Fruit fly (Drosophila melanogaster) whole organism, prepupa: ENCODE data around the gene CG13075.

ENCODE experiments used
- Blimp-1 ChIP-seq: fragments of 200-800 bp; sonication (Bioruptor generic); optimal IDR thresholded peaks from 3 replicates; lab custom pipeline; 2017; ENCODE audit warnings: missing biosample characterization, missing genetic modification characterization, mild to moderate bottlenecking, moderate library complexity, missing genetic modification reagents
- CG10631 ChIP-seq: fragments of 200-800 bp; sonication (Bioruptor generic); optimal IDR thresholded peaks from 2 replicates; lab custom pipeline; 2016; ENCODE audit warnings: missing biosample characterization, missing genetic modification characterization
- CG10669 ChIP-seq: fragments of 200-800 bp; sonication (Bioruptor generic); optimal IDR thresholded peaks from 3 replicates; lab custom pipeline; 2018; ENCODE audit warnings: missing biosample characterization, mild to moderate bottlenecking, missing genetic modification characterization, moderate library complexity
- CG11762 ChIP-seq: fragments of 200-800 bp; sonication (Bioruptor generic); optimal IDR thresholded peaks from 3 replicates; lab custom pipeline; 2016; ENCODE audit warnings: missing biosample characterization, missing genetic modification characterization; ENCODE audit not compliant: insufficient read depth
- CG15336 ChIP-seq: fragments of 200-800 bp; sonication (Bioruptor generic); IDR thresholded peaks from 2 replicates; pipeline ENCODE4 v1.3.6; 2022; ENCODE audit warnings: missing biosample characterization, missing genetic modification characterization
- CG1621 ChIP-seq: fragments of 200-800 bp; sonication (Bioruptor generic); optimal IDR thresholded peaks from 3 replicates; lab custom pipeline; 2018; ENCODE audit warnings: missing biosample characterization, mild to moderate bottlenecking, missing genetic modification characterization
- CG16779 ChIP-seq: fragments of 200-800 bp; sonication (Bioruptor generic); optimal IDR thresholded peaks from 3 replicates; lab custom pipeline; 2017; ENCODE audit warnings: missing biosample characterization, mild to moderate bottlenecking, missing genetic modification characterization
- CG3032 ChIP-seq: fragments of 200-800 bp; optimal IDR thresholded peaks from 2 replicates; lab custom pipeline; 2019; ENCODE audit warnings: missing biosample characterization, mild to moderate bottlenecking, missing genetic modification characterization, moderate library complexity
- CG31627 ChIP-seq: fragments of 200-800 bp; sonication (Bioruptor generic); optimal IDR thresholded peaks from 3 replicates; lab custom pipeline; 2016; ENCODE audit warnings: missing biosample characterization, missing genetic modification characterization
- CG32006 ChIP-seq: fragments of 200-800 bp; sonication (Bioruptor generic); optimal IDR thresholded peaks from 3 replicates; lab custom pipeline; 2017; ENCODE audit warnings: missing biosample characterization, mild to moderate bottlenecking, missing genetic modification characterization
- CG3919 ChIP-seq: fragments of 200-800 bp; sonication (Bioruptor generic); optimal IDR thresholded peaks from 3 replicates; lab custom pipeline; 2016; ENCODE audit warnings: missing biosample characterization, missing genetic modification characterization
- CG4318 ChIP-seq: fragments of 200-800 bp; sonication (Bioruptor generic); optimal IDR thresholded peaks from 3 replicates; lab custom pipeline; 2017; ENCODE audit warnings: missing biosample characterization, mild to moderate bottlenecking, missing genetic modification characterization
- CG6163 ChIP-seq: fragments of 200-800 bp; sonication (Bioruptor generic); IDR thresholded peaks from 3 replicates; pipeline ENCODE4 v1.3.6; 2022; ENCODE audit warnings: missing biosample characterization, missing genetic modification characterization
- CG6276 ChIP-seq: fragments of 200-800 bp; sonication (Bioruptor generic); optimal IDR thresholded peaks from 2 replicates; lab custom pipeline; 2017; ENCODE audit warnings: missing biosample characterization, mild to moderate bottlenecking, missing genetic modification characterization
- CG6792 ChIP-seq: fragments of 200-800 bp; sonication (Bioruptor generic); optimal IDR thresholded peaks from 3 replicates; lab custom pipeline; 2016; ENCODE audit warnings: missing biosample characterization, missing genetic modification characterization
- CG6808 ChIP-seq: fragments of 200-800 bp; sonication (Bioruptor generic); optimal IDR thresholded peaks from 3 replicates; lab custom pipeline; 2017; ENCODE audit warnings: missing biosample characterization, missing genetic modification characterization, mild to moderate bottlenecking, moderate library complexity, missing genetic modification reagents
- CG6854 ChIP-seq: fragments of 200-800 bp; sonication (Bioruptor generic); optimal IDR thresholded peaks from 2 replicates; lab custom pipeline; 2017; ENCODE audit warnings: missing biosample characterization, mild to moderate bottlenecking, missing genetic modification characterization
- CG7368 ChIP-seq: fragments of 200-800 bp; sonication (Bioruptor generic); optimal IDR thresholded peaks from 3 replicates; lab custom pipeline; 2016; ENCODE audit warnings: missing biosample characterization, missing genetic modification characterization
- CG8119 ChIP-seq: fragments of 200-800 bp; sonication (Bioruptor generic); IDR thresholded peaks from 3 replicates; pipeline ENCODE4 v1.3.6; 2022; ENCODE audit warnings: missing biosample characterization, missing genetic modification characterization
- CG8632 ChIP-seq: fragments of 200-800 bp; sonication (Bioruptor generic); optimal IDR thresholded peaks from 3 replicates; lab custom pipeline; 2016; ENCODE audit warnings: missing biosample characterization, missing genetic modification characterization
- CG9139 ChIP-seq: fragments of 200-800 bp; sonication (Bioruptor generic); optimal IDR thresholded peaks from 3 replicates; lab custom pipeline; 2017; ENCODE audit warnings: missing biosample characterization, mild to moderate bottlenecking, missing genetic modification characterization
- Eip78C ChIP-seq: fragments of 200-800 bp; sonication (Bioruptor generic); peaks from one replicate; lab custom pipeline; 2016; ENCODE audit warnings: missing biosample characterization, missing genetic modification characterization
- Ets21C ChIP-seq: fragments of 200-800 bp; sonication (Bioruptor generic); optimal IDR thresholded peaks from 3 replicates; lab custom pipeline; 2016; ENCODE audit warnings: missing biosample characterization, missing genetic modification characterization
- Ets96B ChIP-seq: fragments of 200-800 bp; optimal IDR thresholded peaks from 2 replicates; lab custom pipeline; 2019; ENCODE audit warnings: missing biosample characterization, mild to moderate bottlenecking, missing genetic modification characterization, moderate library complexity
- Hr38 ChIP-seq: sonication (Bioruptor generic); optimal IDR thresholded peaks from 2 replicates; lab custom pipeline; 2016; ENCODE audit warnings: missing biosample characterization, missing genetic modification characterization
- Hr39 ChIP-seq: fragments of 200-800 bp; sonication (Bioruptor generic); optimal IDR thresholded peaks from 2 replicates; lab custom pipeline; 2016; ENCODE audit warnings: missing biosample characterization, missing genetic modification characterization
- Hr4 ChIP-seq: fragments of 200-800 bp; sonication (Bioruptor generic); optimal IDR thresholded peaks from 3 replicates; lab custom pipeline; 2016; ENCODE audit warnings: missing biosample characterization, missing genetic modification characterization
- Lpt ChIP-seq: fragments of 200-800 bp; sonication (Bioruptor generic); optimal IDR thresholded peaks from 3 replicates; lab custom pipeline; 2016; ENCODE audit warnings: missing biosample characterization, missing genetic modification characterization
- OdsH ChIP-seq: fragments of 200-800 bp; sonication (Bioruptor generic); optimal IDR thresholded peaks from 3 replicates; lab custom pipeline; 2016; ENCODE audit warnings: missing biosample characterization, missing genetic modification characterization
- Sox102F ChIP-seq: fragments of 200-800 bp; sonication (Bioruptor generic); optimal IDR thresholded peaks from 2 replicates; lab custom pipeline; 2016; ENCODE audit warnings: missing biosample characterization, mild to moderate bottlenecking, missing genetic modification characterization
- Sox14 ChIP-seq: fragments of 200-800 bp; sonication (Bioruptor generic); optimal IDR thresholded peaks from 3 replicates; lab custom pipeline; 2016; ENCODE audit warnings: missing biosample characterization, missing genetic modification characterization
- Sox15 ChIP-seq: fragments of 200-800 bp; sonication (Bioruptor generic); optimal IDR thresholded peaks from 3 replicates; lab custom pipeline; 2016; ENCODE audit warnings: missing biosample characterization, missing genetic modification characterization
- achi ChIP-seq: fragments of 200-800 bp; sonication (Bioruptor generic); optimal IDR thresholded peaks from 3 replicates; lab custom pipeline; 2016; ENCODE audit warnings: missing biosample characterization, missing genetic modification characterization
- cyc ChIP-seq: fragments of 200-800 bp; sonication (Bioruptor generic); optimal IDR thresholded peaks from 3 replicates; lab custom pipeline; 2016; ENCODE audit warnings: missing biosample characterization, missing genetic modification characterization
- dac ChIP-seq: fragments of 200-800 bp; sonication (Bioruptor generic); optimal IDR thresholded peaks from 2 replicates; lab custom pipeline; 2017; ENCODE audit warnings: missing biosample characterization, mild to moderate bottlenecking, missing genetic modification characterization
- esn ChIP-seq: fragments of 200-800 bp; sonication (Bioruptor generic); optimal IDR thresholded peaks from 2 replicates; lab custom pipeline; 2016; ENCODE audit warnings: missing biosample characterization, mild to moderate bottlenecking, missing genetic modification characterization, moderate library complexity
- fd59A ChIP-seq: fragments of 200-800 bp; sonication (Bioruptor generic); optimal IDR thresholded peaks from 2 replicates; lab custom pipeline; 2017; ENCODE audit warnings: missing biosample characterization, mild to moderate bottlenecking, missing genetic modification characterization, missing genetic modification reagents
- fd85E ChIP-seq: fragments of 200-800 bp; sonication (Bioruptor generic); optimal IDR thresholded peaks from 3 replicates; lab custom pipeline; 2016; ENCODE audit warnings: missing biosample characterization, missing genetic modification characterization
- fkh ChIP-seq: fragments of 200-800 bp; sonication (Bioruptor generic); optimal IDR thresholded peaks from 3 replicates; lab custom pipeline; 2017; ENCODE audit warnings: missing biosample characterization, mild to moderate bottlenecking, missing genetic modification characterization, moderate library complexity
- lz ChIP-seq: fragments of 200-800 bp; sonication (Bioruptor generic); optimal IDR thresholded peaks from 3 replicates; lab custom pipeline; 2016; ENCODE audit warnings: missing biosample characterization, missing genetic modification characterization
- net ChIP-seq: fragments of 200-800 bp; sonication (Bioruptor generic); optimal IDR thresholded peaks from 3 replicates; lab custom pipeline; 2016; ENCODE audit warnings: missing biosample characterization, missing genetic modification characterization
- spab ChIP-seq: fragments of 200-800 bp; sonication (Bioruptor generic); optimal IDR thresholded peaks from 2 replicates; lab custom pipeline; 2017; ENCODE audit warnings: missing biosample characterization, mild to moderate bottlenecking, missing genetic modification characterization, missing genetic modification reagents
- ss ChIP-seq, 2 experiments: fragments of 200-800 bp; sonication (Bioruptor generic); optimal IDR thresholded peaks; 2 replicates in 1 of 2; 3 replicates in 1 of 2; lab custom pipeline; 2017 to 2018; ENCODE audit warnings: mild to moderate bottlenecking in 2 of 2, missing biosample characterization in 2 of 2, missing genetic modification characterization in 2 of 2, moderate library complexity in 1 of 2
- svp ChIP-seq: fragments of 200-800 bp; sonication (Bioruptor generic); peaks from one replicate; lab custom pipeline; 2016; ENCODE audit warnings: missing biosample characterization, missing genetic modification characterization
- topi ChIP-seq: fragments of 200-800 bp; sonication (Bioruptor generic); optimal IDR thresholded peaks from 3 replicates; lab custom pipeline; 2016; ENCODE audit warnings: missing biosample characterization, missing genetic modification characterization

The CG13075 gene

dm6 chr3L:16083693-16084092 is at the start of gene CG13075:
Gene CG13075, plus strand, starts transcription at chr3L:16083993.
- TF ChIP-seq Blimp-1 (GFP tag; lab: Kevin White, UChicago) (no peak), fd85E (GFP tag; lab: Kevin White, UChicago) (no peak), Ets96B (tag; lab: Kevin White, UChicago) (no peak), topi (GFP tag; lab: Kevin White, UChicago) (no peak), CG1621 (tag; lab: Kevin White, UChicago) (no peak), Hr4 (no peak), net (no peak), Lpt (GFP tag; lab: Kevin White, UChicago) (no peak), CG10631 (GFP tag; lab: Kevin White, UChicago) (no peak), dac (GFP tag; lab: Kevin White, UChicago) (no peak), CG6808 (no peak), CG11762 (GFP tag; lab: Kevin White, UChicago) (no peak)

dm6 chr3L:16034224-16034623 is 49.6 kb upstream of the CG13075 start, which contains the start of gene CG42538:
Gene CG42538, plus strand, starts transcription at chr3L:16034524.
- TF ChIP-seq CG4318 (GFP tag; lab: Kevin White, UChicago) = no peak
- no peak for TF ChIP-seq CG6792 (GFP tag; lab: Kevin White, UChicago)
- TF ChIP-seq fd59A (GFP tag; lab: Kevin White, UChicago) = no peak
- no peak for TF ChIP-seq CG16779 (tag; lab: Kevin White, UChicago)
- no peak for TF ChIP-seq CG6808
- no peak for TF ChIP-seq CG10669 (GFP tag; lab: Kevin White, UChicago)
- TF ChIP-seq Ets21C (GFP tag; lab: Kevin White, UChicago) = no peak
- TF ChIP-seq svp (GFP tag; lab: Kevin White, UChicago) = no peak
- no peak for TF ChIP-seq CG8632
- TF ChIP-seq dac (GFP tag; lab: Kevin White, UChicago) = no peak
- no peak for TF ChIP-seq topi (GFP tag; lab: Kevin White, UChicago)
- no peak for TF ChIP-seq Hr38 (GFP tag; lab: Kevin White, UChicago)
- no peak for TF ChIP-seq CG6854
- no peak for TF ChIP-seq Eip78C (GFP tag; lab: Kevin White, UChicago)
- no peak for TF ChIP-seq Hr39
- no peak for TF ChIP-seq cyc (GFP tag; lab: Kevin White, UChicago)
- TF ChIP-seq CG9139 (GFP tag; lab: Kevin White, UChicago) = no peak
- no peak for TF ChIP-seq fd85E (GFP tag; lab: Kevin White, UChicago)
- no peak for TF ChIP-seq CG32006 (GFP tag; lab: Kevin White, UChicago)
- no peak for TF ChIP-seq esn (GFP tag; lab: Kevin White, UChicago)
- TF ChIP-seq, all 60 proteins: peak for 0

dm6 chr3L:16035185-16035584 is 48.6 kb upstream of the CG13075 start, which contains the start of gene CG5895:
Gene CG5895, plus strand, starts transcription at chr3L:16035485.
- no peak for TF ChIP-seq CG3919 (GFP tag; lab: Kevin White, UChicago)
- TF ChIP-seq Sox15 (GFP tag; lab: Kevin White, UChicago) = no peak
- TF ChIP-seq Sox102F (GFP tag; lab: Kevin White, UChicago) = no peak
- no peak for TF ChIP-seq fkh
- no peak for TF ChIP-seq CG6854

- TF ChIP-seq Sox102F (GFP tag; lab: Kevin White, UChicago) (peak; percentile 76), CG3919 (GFP tag; lab: Kevin White, UChicago) (peak; percentile 83), CG16779 (tag; lab: Kevin White, UChicago) (peak; percentile 55), net (peak; percentile 67), cyc (GFP tag; lab: Kevin White, UChicago) (peak; percentile 67), fd59A (GFP tag; lab: Kevin White, UChicago) (peak; percentile 39), CG6854 (peak; percentile 42), Sox15 (GFP tag; lab: Kevin White, UChicago) (peak; percentile 43), OdsH (GFP tag; lab: Kevin White, UChicago) (peak; percentile 70), CG8119 (peak; percentile 82; the same call in 2 of the 3 replicates), CG6163 (GFP tag; lab: Robert Waterston, UW) (peak; percentile 85), CG3032 (tag; lab: Kevin White, UChicago) (peak; percentile 74), CG32006 (GFP tag; lab: Kevin White, UChicago) (peak; percentile 75), CG6276 (GFP tag; lab: Kevin White, UChicago) (peak; percentile 76), achi (GFP tag; lab: Kevin White, UChicago) (peak; percentile 70), CG7368 (GFP tag; lab: Kevin White, UChicago) (peak; percentile 50), CG15336 (GFP tag; lab: Robert Waterston, UW) (peak; percentile 91), ss (GFP tag; optimal IDR thresholded peaks at IDR 0.05; lab: Kevin White, UChicago) (peak; percentile 3 to 49), CG1621 (tag; lab: Kevin White, UChicago) (peak; percentile 66), Sox14 (GFP tag; lab: Kevin White, UChicago) (peak; percentile 74), CG31627 (peak; percentile 73), Eip78C (GFP tag; lab: Kevin White, UChicago) (peak; percentile 94), spab (GFP tag; lab: Kevin White, UChicago) (peak; percentile 59), lz (peak; percentile 72)
These were observed 46.7 kb upstream of the CG13075 start for dm6 chr3L:16037048-16037477.
